Worm (Caenorhabditis elegans) whole organism, L2 larva: ENCODE results near the gene F54C8.1.

Experiments used
- C34F6.9 ChIP-seq: fragments of 150-350 bp; optimal IDR thresholded peaks from 2 replicates; lab custom pipeline; 2014; ENCODE audit warnings: missing biosample characterization, missing genetic modification characterization
- F13H6.1 ChIP-seq: sonication (generic microtip); optimal IDR thresholded peaks from 2 replicates; lab custom pipeline; 2016; ENCODE audit warnings: missing genetic modification characterization, missing compliant biosample characterization
- Y55F3AM.14 ChIP-seq: fragments of 200-800 bp; sonication (Bioruptor generic); optimal IDR thresholded peaks from 2 replicates; lab custom pipeline; 2018; ENCODE audit warnings: mild to moderate bottlenecking, missing genetic modification characterization, missing compliant biosample characterization
- ZK546.5 ChIP-seq: sonication (generic microtip); optimal IDR thresholded peaks from 2 replicates; lab custom pipeline; 2017; ENCODE audit warnings: missing biosample characterization, missing genetic modification characterization
- alr-1 ChIP-seq: fragments of 150-350 bp; optimal IDR thresholded peaks from 2 replicates; lab custom pipeline; 2014; ENCODE audit warnings: missing biosample characterization, missing genetic modification characterization
- aly-2 ChIP-seq: fragments of 150-350 bp; optimal IDR thresholded peaks from 2 replicates; lab custom pipeline; 2014; ENCODE audit warnings: missing biosample characterization, missing genetic modification characterization
- blmp-1 ChIP-seq: sonication (generic microtip); optimal IDR thresholded peaks from 2 replicates; lab custom pipeline; 2017; ENCODE audit warnings: missing genetic modification characterization, mild to moderate bottlenecking, missing compliant biosample characterization, antibody characterized with exemption, moderate library complexity; ENCODE audit not compliant: insufficient read depth
- ceh-16 ChIP-seq: fragments of 150-350 bp; optimal IDR thresholded peaks from 2 replicates; lab custom pipeline; 2014; ENCODE audit warnings: missing biosample characterization, missing genetic modification characterization
- crh-2 ChIP-seq: sonication (generic microtip); optimal IDR thresholded peaks from 2 replicates; lab custom pipeline; 2017; ENCODE audit warnings: missing biosample characterization, missing genetic modification characterization
- egl-27 ChIP-seq: sonication (generic microtip); optimal IDR thresholded peaks from 3 replicates; lab custom pipeline; 2017; ENCODE audit warnings: missing biosample characterization, missing genetic modification reagents, missing genetic modification characterization
- elt-1 ChIP-seq: fragments of 150-350 bp; optimal IDR thresholded peaks from 2 replicates; lab custom pipeline; 2014; ENCODE audit warnings: missing biosample characterization, missing genetic modification characterization
- elt-3 ChIP-seq: sonication (generic microtip); optimal IDR thresholded peaks from 2 replicates; lab custom pipeline; 2017; ENCODE audit warnings: missing biosample characterization, missing genetic modification characterization
- fos-1 ChIP-seq: fragments of 150-350 bp; optimal IDR thresholded peaks from 2 replicates; lab custom pipeline; 2014; ENCODE audit warnings: missing biosample characterization, missing genetic modification characterization
- lin-11 ChIP-seq: fragments of 150-350 bp; sonication (generic microtip); optimal IDR thresholded peaks from 2 replicates; lab custom pipeline; 2014; ENCODE audit warnings: missing biosample characterization, missing genetic modification characterization, inconsistent platforms, mixed read lengths
- lin-13 ChIP-seq: fragments of 150-350 bp; optimal IDR thresholded peaks from 2 replicates; lab custom pipeline; 2014; ENCODE audit warnings: missing biosample characterization, missing genetic modification reagents, missing genetic modification characterization
- lsy-2 ChIP-seq, 2 experiments: fragments of 150-350 bp in 1 of 2; sonication (generic microtip) in 1 of 2; optimal IDR thresholded peaks; 2 replicates each; lab custom pipeline; 2014 to 2017; ENCODE audit warnings: missing biosample characterization in 2 of 2, missing genetic modification characterization in 2 of 2
- mdl-1 ChIP-seq, 2 experiments: fragments of 150-350 bp in 1 of 2; sonication (generic microtip) in 1 of 2; optimal IDR thresholded peaks; 2 replicates each; lab custom pipeline; 2017; ENCODE audit warnings: missing biosample characterization in 2 of 2, missing genetic modification characterization in 2 of 2
- nhr-11 ChIP-seq: fragments of 150-350 bp; optimal IDR thresholded peaks from 2 replicates; lab custom pipeline; 2014; ENCODE audit warnings: missing biosample characterization, missing genetic modification characterization
- nhr-12 ChIP-seq: fragments of 150-350 bp; optimal IDR thresholded peaks from 2 replicates; lab custom pipeline; 2014; ENCODE audit warnings: missing biosample characterization, missing genetic modification characterization
- nhr-129 ChIP-seq: fragments of 150-350 bp; optimal IDR thresholded peaks from 2 replicates; lab custom pipeline; 2014; ENCODE audit warnings: missing biosample characterization, missing genetic modification characterization
- nhr-237 ChIP-seq: fragments of 150-350 bp; optimal IDR thresholded peaks from 2 replicates; lab custom pipeline; 2014; ENCODE audit warnings: missing biosample characterization, missing genetic modification characterization
- nhr-25 ChIP-seq: fragments of 150-350 bp; sonication (generic microtip); optimal IDR thresholded peaks from 3 replicates; lab custom pipeline; 2014; ENCODE audit warnings: missing biosample characterization, missing genetic modification characterization
- sem-4 ChIP-seq: fragments of 150-350 bp; optimal IDR thresholded peaks from 2 replicates; lab custom pipeline; 2014; ENCODE audit warnings: missing biosample characterization, missing genetic modification reagents, missing genetic modification characterization
- sma-3 ChIP-seq: sonication (generic microtip); optimal IDR thresholded peaks from 2 replicates; lab custom pipeline; 2016; ENCODE audit warnings: missing genetic modification reagents, missing genetic modification characterization, missing compliant biosample characterization
- sma-9 ChIP-seq, 2 experiments: fragments of 150-350 bp in 1 of 2; sonication (generic microtip) in 1 of 2; optimal IDR thresholded peaks; 2 replicates each; lab custom pipeline; 2014 to 2016; ENCODE audit warnings: missing genetic modification characterization in 2 of 2, mild to moderate bottlenecking in 1 of 2, missing biosample characterization in 1 of 2, missing compliant biosample characterization in 1 of 2, missing genetic modification reagents in 1 of 2, moderate library complexity in 1 of 2
- snpc-4 ChIP-seq: fragments of 150-350 bp; optimal IDR thresholded peaks from 2 replicates; lab custom pipeline; 2014; ENCODE audit warnings: missing biosample characterization, missing genetic modification characterization
- unc-39 ChIP-seq: fragments of 150-350 bp; optimal IDR thresholded peaks from 2 replicates; lab custom pipeline; 2014; ENCODE audit warnings: missing biosample characterization, missing genetic modification characterization
- unc-55 ChIP-seq: fragments of 150-350 bp; sonication (generic microtip); optimal IDR thresholded peaks from 3 replicates; lab custom pipeline; 2014; ENCODE audit warnings: missing biosample characterization, missing genetic modification reagents, missing genetic modification characterization
- unc-62 ChIP-seq: fragments of 150-350 bp; optimal IDR thresholded peaks from 2 replicates; lab custom pipeline; 2014; ENCODE audit warnings: missing biosample characterization, missing genetic modification reagents, missing genetic modification characterization
- zag-1 ChIP-seq: fragments of 150-350 bp; optimal IDR thresholded peaks from 2 replicates; lab custom pipeline; 2014; ENCODE audit warnings: missing biosample characterization, missing genetic modification characterization
- ztf-1 ChIP-seq: fragments of 200-800 bp; sonication (Bioruptor generic); conservative IDR thresholded peaks from 2 replicates; pipeline ENCODE4 v1.3.6; 2022; ENCODE audit warnings: missing genetic modification characterization, missing compliant biosample characterization
- ztf-11 ChIP-seq: sonication (generic microtip); optimal IDR thresholded peaks from 2 replicates; lab custom pipeline; 2017; ENCODE audit warnings: missing biosample characterization, missing genetic modification characterization
- ztf-4 ChIP-seq: fragments of 150-350 bp; optimal IDR thresholded peaks from 2 replicates; lab custom pipeline; 2014; ENCODE audit warnings: missing biosample characterization, missing genetic modification characterization

The F54C8.1 gene

ce11 chrIII:9476564-9476963 lies 37.1 kb downstream of the F54C8.1 start:
- no peak for TF ChIP-seq alr-1
- no peak for TF ChIP-seq nhr-129 (tag; lab: Kevin White, UChicago)
- TF ChIP-seq C34F6.9, result no peak
- TF ChIP-seq fos-1 (tag; lab: Kevin White, UChicago), result peak; percentile 81

ce11 chrIII:9482423-9482993 lies 43.0 kb downstream of the F54C8.1 start:
- TF ChIP-seq nhr-237 (tag; lab: Kevin White, UChicago) (no peak), ceh-16 (tag; lab: Kevin White, UChicago) (no peak), zag-1 (no peak), aly-2 (tag; lab: Kevin White, UChicago) (no peak), lin-11 (tag; lab: Kevin White, UChicago) (no peak), unc-62 (GFP tag; lab: Kevin White, UChicago) (no peak), sma-3 (GFP tag; lab: Kevin White, UChicago) (no peak), elt-1 (tag; lab: Kevin White, UChicago) (no peak), ztf-1 (GFP tag; lab: Robert Waterston, UW) (no peak), crh-2 (no peak), nhr-25 (tag; lab: Kevin White, UChicago) (no peak), sem-4 (tag; lab: Kevin White, UChicago) (no peak), ztf-4 (tag; lab: Kevin White, UChicago) (no peak), mdl-1 (tag; optimal IDR thresholded peaks at IDR 0.05; lab: Kevin White, UChicago) (no peak), C34F6.9 (peak; percentile 13), nhr-12 (no peak), blmp-1 (no peak), egl-27 (no peak), fos-1 (tag; lab: Kevin White, UChicago) (peak; percentile 48), nhr-129 (tag; lab: Kevin White, UChicago) (peak; percentile 29), Y55F3AM.14 (no peak)

- TF ChIP-seq lsy-2 (tag; optimal IDR thresholded peaks at IDR 0.05; lab: Kevin White, UChicago) (peak in 1 of 2 experiments; percentile 56), sma-9 (GFP tag; optimal IDR thresholded peaks at IDR 0.05; lab: Kevin White, UChicago) (peak; percentile 3), sma-9 (tag; optimal IDR thresholded peaks at IDR 0.05; lab: Kevin White, UChicago) (no peak), C34F6.9 (peak; percentile 46), nhr-129 (tag; lab: Kevin White, UChicago) (peak; percentile 63), unc-55 (peak; percentile 61), lin-11 (tag; lab: Kevin White, UChicago) (peak; percentile 27), unc-39 (tag; lab: Kevin White, UChicago) (no peak), F13H6.1 (tag; lab: Kevin White, UChicago) (peak; percentile 7), elt-1 (tag; lab: Kevin White, UChicago) (no peak), zag-1 (peak; percentile 16)
- TF ChIP-seq, all 48 proteins: peak for 8
Measured at ce11 chrIII:9483716-9484115, 44.2 kb downstream of the F54C8.1 start.

ce11 chrIII:9485373-9485772 lies 45.9 kb downstream of the F54C8.1 start, which contains the start of gene bre-3:
Gene bre-3 (minus strand): TSS chrIII:9485473.
- TF ChIP-seq ztf-1 (GFP tag; lab: Robert Waterston, UW) (no peak), egl-27 (no peak), nhr-11 (no peak), sma-9 (GFP tag; optimal IDR thresholded peaks at IDR 0.05; lab: Kevin White, UChicago) (no peak), sma-9 (tag; optimal IDR thresholded peaks at IDR 0.05; lab: Kevin White, UChicago) (no peak), nhr-129 (tag; lab: Kevin White, UChicago) (no peak), nhr-25 (tag; lab: Kevin White, UChicago) (no peak), lsy-2 (tag; optimal IDR thresholded peaks at IDR 0.05; lab: Kevin White, UChicago) (no peak), ztf-11 (tag; lab: Kevin White, UChicago) (no peak), unc-55 (no peak), snpc-4 (tag; lab: Kevin White, UChicago) (no peak), lin-13 (GFP tag; lab: Kevin White, UChicago) (no peak), aly-2 (tag; lab: Kevin White, UChicago) (no peak), ZK546.5 (tag; lab: Kevin White, UChicago) (no peak), fos-1 (tag; lab: Kevin White, UChicago) (no peak), nhr-237 (tag; lab: Kevin White, UChicago) (no peak), Y55F3AM.14 (no peak), elt-3 (tag; lab: Kevin White, UChicago) (no peak)
